Fruit fly (Drosophila melanogaster) whole organism, embryonic: ENCODE results near the gene CG42682.
"Not testable (repeated sequence)": the region's sequence is repeated elsewhere in the genome, so short reads cannot be mapped to it uniquely, and the experiment has no call there.

Source experiments
- Ada2b ChIP-seq: fragments of 200-800 bp; sonication (Bioruptor generic); IDR thresholded peaks from 2 replicates; pipeline ENCODE4 v1.3.6; 2022; ENCODE audit warnings: missing biosample characterization, missing genetic modification characterization
- CG10147 ChIP-seq: fragments of 200-800 bp; sonication (Bioruptor generic); optimal IDR thresholded peaks from 2 replicates; lab custom pipeline; 2019; ENCODE audit warnings: missing biosample characterization, mild to moderate bottlenecking, missing genetic modification characterization, moderate library complexity
- CG10209 ChIP-seq: fragments of 200-800 bp; sonication (Bioruptor generic); optimal IDR thresholded peaks from 3 replicates; lab custom pipeline; 2017; ENCODE audit warnings: missing biosample characterization, mild to moderate bottlenecking, missing genetic modification characterization, missing genetic modification reagents
- CG11504 ChIP-seq: fragments of 200-800 bp; sonication (Bioruptor generic); optimal IDR thresholded peaks from 3 replicates; lab custom pipeline; 2019; ENCODE audit warnings: missing biosample characterization, mild to moderate bottlenecking, missing genetic modification characterization, moderate library complexity
- CG12219 ChIP-seq: fragments of 200-800 bp; sonication (Bioruptor generic); optimal IDR thresholded peaks from 3 replicates; lab custom pipeline; 2018; ENCODE audit warnings: missing biosample characterization, mild to moderate bottlenecking, missing genetic modification characterization
- CG13296 ChIP-seq: fragments of 200-800 bp; sonication (Bioruptor generic); optimal IDR thresholded peaks from 3 replicates; lab custom pipeline; 2018; ENCODE audit warnings: missing biosample characterization, mild to moderate bottlenecking, missing genetic modification characterization
- CG15269 ChIP-seq: fragments of 200-800 bp; sonication (Bioruptor generic); optimal IDR thresholded peaks from 2 replicates; lab custom pipeline; 2018; ENCODE audit warnings: missing biosample characterization, mild to moderate bottlenecking, missing genetic modification characterization, moderate library complexity
- CG15514 ChIP-seq: fragments of 200-800 bp; sonication (Bioruptor generic); optimal IDR thresholded peaks from 3 replicates; lab custom pipeline; 2017; ENCODE audit warnings: missing biosample characterization, missing genetic modification characterization, mild to moderate bottlenecking, moderate library complexity, missing genetic modification reagents
- CG16813 ChIP-seq: fragments of 200-800 bp; sonication (Bioruptor generic); IDR thresholded peaks from 3 replicates; pipeline ENCODE4 v1.3.6; 2022; ENCODE audit warnings: missing biosample characterization, missing genetic modification characterization; ENCODE audit not compliant: partially characterized antibody
- CG17612 ChIP-seq: fragments of 200-800 bp; sonication (Bioruptor generic); IDR thresholded peaks from 2 replicates; pipeline ENCODE4 v1.3.6; 2022; ENCODE audit warnings: missing biosample characterization, missing genetic modification characterization
- CG18599 ChIP-seq: fragments of 200-800 bp; sonication (Bioruptor generic); optimal IDR thresholded peaks from 3 replicates; lab custom pipeline; 2017; ENCODE audit warnings: missing biosample characterization, missing genetic modification characterization, mild to moderate bottlenecking, moderate library complexity, missing genetic modification reagents
- CG2120 ChIP-seq: fragments of 200-800 bp; sonication (Bioruptor generic); optimal IDR thresholded peaks from 3 replicates; lab custom pipeline; 2016; ENCODE audit warnings: missing biosample characterization, missing genetic modification characterization
- CG2678 ChIP-seq: fragments of 200-800 bp; sonication (Bioruptor generic); optimal IDR thresholded peaks from 3 replicates; lab custom pipeline; 2019; ENCODE audit warnings: missing biosample characterization, mild to moderate bottlenecking, missing genetic modification characterization, moderate library complexity
- CG3281 ChIP-seq: fragments of 200-800 bp; sonication (Bioruptor generic); optimal IDR thresholded peaks from 3 replicates; lab custom pipeline; 2017; ENCODE audit warnings: missing biosample characterization, mild to moderate bottlenecking, missing genetic modification characterization
- CG4328 ChIP-seq: fragments of 200-800 bp; sonication (Bioruptor generic); optimal IDR thresholded peaks from 3 replicates; lab custom pipeline; 2017; ENCODE audit warnings: missing biosample characterization, missing genetic modification reagents, missing genetic modification characterization
- CG9215 ChIP-seq: fragments of 200-800 bp; sonication (Bioruptor generic); IDR thresholded peaks from 2 replicates; pipeline ENCODE4 v1.3.6; 2022; ENCODE audit warnings: missing biosample characterization, missing genetic modification characterization
- D19A ChIP-seq: fragments of 200-800 bp; optimal IDR thresholded peaks from 3 replicates; lab custom pipeline; 2019; ENCODE audit warnings: missing biosample characterization, mild to moderate bottlenecking, missing genetic modification characterization, moderate library complexity
- Ets65A ChIP-seq: fragments of 200-800 bp; sonication (Bioruptor generic); peaks from one replicate; lab custom pipeline; 2016; ENCODE audit warnings: missing biosample characterization, missing genetic modification characterization
- Fer1 ChIP-seq: fragments of 200-800 bp; sonication (Bioruptor generic); optimal IDR thresholded peaks from 2 replicates; lab custom pipeline; 2017; ENCODE audit warnings: missing biosample characterization, mild to moderate bottlenecking, missing genetic modification characterization
- Fer2 ChIP-seq: fragments of 200-800 bp; sonication (Bioruptor generic); optimal IDR thresholded peaks from 2 replicates; lab custom pipeline; 2018; ENCODE audit warnings: missing biosample characterization, mild to moderate bottlenecking, missing genetic modification characterization, moderate library complexity
- Hmr ChIP-seq: fragments of 200-800 bp; sonication (Bioruptor generic); optimal IDR thresholded peaks from 3 replicates; lab custom pipeline; 2017; ENCODE audit warnings: mild to moderate bottlenecking, missing biosample characterization, missing genetic modification reagents, missing genetic modification characterization
- Hr51 ChIP-seq, 2 experiments: fragments of 200-800 bp; sonication (Bioruptor generic); optimal IDR thresholded peaks; 2 replicates in 1 of 2; 3 replicates in 1 of 2; lab custom pipeline; 2016 to 2018; ENCODE audit warnings: missing biosample characterization in 2 of 2, missing genetic modification characterization in 2 of 2, mild to moderate bottlenecking in 1 of 2, moderate library complexity in 1 of 2
- Meics ChIP-seq: fragments of 200-800 bp; sonication (Bioruptor generic); optimal IDR thresholded peaks from 2 replicates; lab custom pipeline; 2017; ENCODE audit warnings: missing biosample characterization, mild to moderate bottlenecking, missing genetic modification characterization
- Ptx1 ChIP-seq: fragments of 200-800 bp; sonication (Bioruptor generic); IDR thresholded peaks from 2 replicates; pipeline ENCODE4 v1.3.6; 2022; ENCODE audit warnings: missing biosample characterization, missing genetic modification characterization
- Vsx1 ChIP-seq: fragments of 200-800 bp; sonication (Bioruptor generic); optimal IDR thresholded peaks from 2 replicates; lab custom pipeline; 2017; ENCODE audit warnings: missing biosample characterization, mild to moderate bottlenecking, missing genetic modification characterization, missing genetic modification reagents
- dysf ChIP-seq: fragments of 200-800 bp; sonication (Bioruptor generic); IDR thresholded peaks from 3 replicates; pipeline ENCODE4 v1.3.6; 2022; ENCODE audit warnings: missing biosample characterization, missing genetic modification characterization
- gem ChIP-seq: fragments of 200-800 bp; sonication (Bioruptor generic); optimal IDR thresholded peaks from 2 replicates; lab custom pipeline; 2019; ENCODE audit warnings: missing biosample characterization, mild to moderate bottlenecking, missing genetic modification characterization, moderate library complexity
- grau ChIP-seq: fragments of 200-800 bp; optimal IDR thresholded peaks from 3 replicates; lab custom pipeline; 2019; ENCODE audit warnings: missing biosample characterization, mild to moderate bottlenecking, missing genetic modification characterization, moderate library complexity
- h ChIP-seq: fragments of >200 bp; optimal IDR thresholded peaks from 2 replicates; lab custom pipeline; 2017
- kay ChIP-seq: fragments of 200-800 bp; sonication (Bioruptor generic); optimal IDR thresholded peaks from 2 replicates; lab custom pipeline; 2016; ENCODE audit warnings: missing biosample characterization, missing genetic modification characterization
- lab ChIP-seq: fragments of 200-800 bp; sonication (Bioruptor generic); optimal IDR thresholded peaks from 3 replicates; lab custom pipeline; 2017; ENCODE audit warnings: missing biosample characterization, missing genetic modification characterization, mild to moderate bottlenecking, moderate library complexity, missing genetic modification reagents
- mam ChIP-seq: fragments of 200-800 bp; sonication (Bioruptor generic); optimal IDR thresholded peaks from 3 replicates; lab custom pipeline; 2016; ENCODE audit warnings: missing biosample characterization, missing genetic modification characterization
- oc ChIP-seq: fragments of 200-800 bp; sonication (Bioruptor generic); optimal IDR thresholded peaks from 2 replicates; lab custom pipeline; 2018; ENCODE audit warnings: missing biosample characterization, mild to moderate bottlenecking, missing genetic modification characterization, moderate library complexity
- pho ChIP-seq: fragments of 200-800 bp; sonication (Bioruptor generic); optimal IDR thresholded peaks from 2 replicates; lab custom pipeline; 2016; ENCODE audit warnings: missing biosample characterization, missing genetic modification characterization
- ranshi ChIP-seq: fragments of 200-800 bp; sonication (Bioruptor generic); IDR thresholded peaks from 2 replicates; pipeline ENCODE4 v1.3.6; 2022; ENCODE audit warnings: missing biosample characterization, missing genetic modification characterization
- row ChIP-seq: fragments of 200-800 bp; sonication (Bioruptor generic); IDR thresholded peaks from 3 replicates; pipeline ENCODE4 v1.3.6; 2022; ENCODE audit warnings: missing biosample characterization, missing genetic modification characterization
- salm ChIP-seq: fragments of 200-800 bp; sonication (Bioruptor generic); optimal IDR thresholded peaks from 2 replicates; lab custom pipeline; 2018; ENCODE audit warnings: missing biosample characterization, mild to moderate bottlenecking, missing genetic modification characterization
- sens ChIP-seq: fragments of 200-800 bp; sonication (Bioruptor generic); peaks from one replicate; lab custom pipeline; 2016; ENCODE audit warnings: missing biosample characterization, missing genetic modification characterization
- slbo ChIP-seq: fragments of 200-800 bp; sonication (Bioruptor generic); IDR thresholded peaks from 2 replicates; pipeline ENCODE4 v1.3.6; 2022; ENCODE audit warnings: missing biosample characterization, missing genetic modification characterization
- sqz ChIP-seq: fragments of 200-800 bp; sonication (Bioruptor generic); optimal IDR thresholded peaks from 3 replicates; lab custom pipeline; 2018; ENCODE audit warnings: missing biosample characterization, mild to moderate bottlenecking, missing genetic modification characterization
- tgo ChIP-seq: fragments of 200-800 bp; sonication (Bioruptor generic); IDR thresholded peaks from 3 replicates; pipeline ENCODE4 v1.3.6; 2022; ENCODE audit warnings: missing biosample characterization, missing genetic modification characterization
- toy ChIP-seq: fragments of 200-800 bp; sonication (Bioruptor generic); IDR thresholded peaks from 2 replicates; pipeline ENCODE4 v1.3.6; 2022; ENCODE audit warnings: missing biosample characterization, missing genetic modification characterization
- tx ChIP-seq: fragments of 200-800 bp; sonication (Bioruptor generic); optimal IDR thresholded peaks from 2 replicates; lab custom pipeline; 2016; ENCODE audit warnings: missing biosample characterization, missing genetic modification characterization

The CG42682 gene

dm6 chr2L:14871922-14872321, 29.8 kb downstream of the CG42682 start, which contains the start of gene CG4480:
Gene CG4480 (minus strand): TSS chr2L:14872022.
- TF ChIP-seq sens (GFP tag; lab: Kevin White, UChicago) (peak; percentile 4), sqz (GFP tag; lab: Kevin White, UChicago) (no peak), CG10209 (GFP tag; lab: Kevin White, UChicago) (no peak), Ets65A (GFP tag; lab: Kevin White, UChicago) (peak; percentile 18), kay (no peak)

dm6 chr2L:14876233-14876632, 34.1 kb downstream of the CG42682 start, which contains the start of gene CG15278:
Gene CG15278 (minus strand): TSS chr2L:14876333.
- no peak for TF ChIP-seq oc (tag; lab: Kevin White, UChicago)
- TF ChIP-seq grau = no peak
- TF ChIP-seq CG4328 (GFP tag; lab: Kevin White, UChicago) = no peak
- TF ChIP-seq Fer2 (tag; lab: Kevin White, UChicago) = no peak

dm6 chr2L:14881552-14881951, 39.4 kb downstream of the CG42682 start, which contains the start of gene ProtA:
Gene ProtA (minus strand): TSS chr2L:14881652.
- TF ChIP-seq tx (GFP tag; lab: Kevin White, UChicago); pho (GFP tag; lab: Kevin White, UChicago); toy (GFP tag; lab: Robert Waterston, UW): not testable (repeated sequence)

- not testable (repeated sequence) for TF ChIP-seq mam (GFP tag; lab: Kevin White, UChicago); slbo; Fer1 (GFP tag; lab: Kevin White, UChicago)
Observed at dm6 chr2L:14883621-14884020, 41.5 kb downstream of the CG42682 start, which contains the start of gene ProtB. Gene ProtB (minus strand): TSS chr2L:14883721.

dm6 chr2L:14887530-14887929, 45.4 kb downstream of the CG42682 start:
- TF ChIP-seq Ptx1 (GFP tag; lab: Robert Waterston, UW) (peak; percentile 46; the same call in 1 of the 2 replicates), CG15269 (tag; lab: Kevin White, UChicago) (peak; percentile 17), lab (GFP tag; lab: Kevin White, UChicago) (peak; percentile 57), row (0 out of 3 replicates have a peak, but pooled peaks have one; percentile 40), CG12219 (GFP tag; lab: Kevin White, UChicago) (no peak), Vsx1 (no peak), CG18599 (GFP tag; lab: Kevin White, UChicago) (peak; percentile 81), CG17612 (GFP tag; lab: Robert Waterston, UW) (no peak), ranshi (GFP tag; lab: Robert Waterston, UW) (peak; percentile 11; the same call in 1 of the 2 replicates), Hmr (GFP tag; lab: Kevin White, UChicago) (peak; percentile 43), CG3281 (GFP tag; lab: Kevin White, UChicago) (peak; percentile 25), CG13296 (GFP tag; lab: Kevin White, UChicago) (peak; percentile 24), tgo (peak; percentile 22; the same call in 1 of the 3 replicates), CG9215 (GFP tag; lab: Robert Waterston, UW) (no peak), gem (tag; lab: Kevin White, UChicago) (peak; percentile 2), Hr51 (GFP tag; optimal IDR thresholded peaks at IDR 0.05; lab: Kevin White, UChicago) (peak in 1 of 2 experiments; percentile 34), CG2678 (peak; percentile 66), D19A (tag; lab: Kevin White, UChicago) (peak; percentile 56), Meics (GFP tag; lab: Kevin White, UChicago) (peak; percentile 40), CG11504 (tag; lab: Kevin White, UChicago) (peak; percentile 14), dysf (0 out of 3 replicates have a peak, but pooled peaks have one; percentile 65), CG16813 (GFP tag; lab: Robert Waterston, UW) (no peak), CG15514 (peak; percentile 7), salm (tag; lab: Kevin White, UChicago) (no peak), Fer2 (tag; lab: Kevin White, UChicago) (no peak), CG10147 (GFP tag; lab: Kevin White, UChicago) (peak; percentile 39), Ada2b (GFP tag; lab: Robert Waterston, UW) (peak; percentile 35; the same call in 1 of the 2 replicates), CG2120 (GFP tag; lab: Kevin White, UChicago) (peak; percentile 39), h (lab: Kevin White, UChicago) (no peak)
